Worm (Caenorhabditis elegans): ENCODE data around the gene mab-9.

mab-9 gene

ce11 chrII:495124-495523 lies 20.7 kb upstream of the mab-9 start, which contains the start of gene sms-5:
sms-5 (plus strand) TSS chrII:495424.
- no peak for TF ChIP-seq pat-9 (tag; optimal IDR thresholded peaks at IDR 0.05)
- no peak for TF ChIP-seq madf-2 (tag; optimal IDR thresholded peaks at IDR 0.05)
- TF ChIP-seq F13H6.1 (tag; optimal IDR thresholded peaks at IDR 0.05): no peak
- no peak for TF ChIP-seq lim-6 (tag; optimal IDR thresholded peaks at IDR 0.05)
- TF ChIP-seq hlh-6 (tag; optimal IDR thresholded peaks at IDR 0.05): no peak
- TF ChIP-seq ceh-31 (tag; optimal IDR thresholded peaks at IDR 0.05): no peak
- TF ChIP-seq ets-4 (tag; optimal IDR thresholded peaks at IDR 0.05): no peak
- TF ChIP-seq npax-4 (tag; optimal IDR thresholded peaks at IDR 0.05): no peak
- no peak for TF ChIP-seq nhr-232 (tag; optimal IDR thresholded peaks at IDR 0.05)
- no peak for TF ChIP-seq nhr-11 (tag; optimal IDR thresholded peaks at IDR 0.05)
- no peak for TF ChIP-seq pag-3 (tag; optimal IDR thresholded peaks at IDR 0.05; ENCODE audit: borderline replicate concordance)
- TF ChIP-seq fkh-6 (tag; optimal IDR thresholded peaks at IDR 0.05): no peak
- TF ChIP-seq ceh-48 (tag; optimal IDR thresholded peaks at IDR 0.05): no peak
- TF ChIP-seq K02D7.2 (tag; optimal IDR thresholded peaks at IDR 0.05): no peak

ce11 chrII:502638-503037 lies 13.2 kb upstream of the mab-9 start:
- TF ChIP-seq unc-55 (GFP tag; optimal IDR thresholded peaks at IDR 0.05): no peak

- no peak for TF ChIP-seq sdc-2 (tag; optimal IDR thresholded peaks at IDR 0.05)
- TF ChIP-seq ceh-34 (tag; optimal IDR thresholded peaks at IDR 0.05): no peak
- no peak for TF ChIP-seq unc-3 (GFP tag; conservative IDR thresholded peaks at IDR 0.05)
- TF ChIP-seq unc-3 (tag; optimal IDR thresholded peaks at IDR 0.05): no peak
- TF ChIP-seq elt-4 (tag; optimal IDR thresholded peaks at IDR 0.05): no peak
- no peak for TF ChIP-seq pat-9 (tag; optimal IDR thresholded peaks at IDR 0.05)
- TF ChIP-seq elt-2 (tag; optimal IDR thresholded peaks at IDR 0.05): peak; percentile 5
- no peak for TF ChIP-seq pros-1 (tag; optimal IDR thresholded peaks at IDR 0.05)
- TF ChIP-seq ama-1 (optimal IDR thresholded peaks at IDR 0.05): no peak
- TF ChIP-seq K09A11.1 (tag; optimal IDR thresholded peaks at IDR 0.05; ENCODE audit: insufficient read depth): no peak
- no peak for TF ChIP-seq unc-86 (tag; optimal IDR thresholded peaks at IDR 0.05)
- no peak for TF ChIP-seq gmeb-2 (tag; optimal IDR thresholded peaks at IDR 0.05)
- TF ChIP-seq nfya-1 (tag; optimal IDR thresholded peaks at IDR 0.05): peak; percentile 36
- no peak for TF ChIP-seq C38D4.7 (GFP tag; optimal IDR thresholded peaks at IDR 0.05)
- peak; percentile 46 for TF ChIP-seq unc-42 (tag; optimal IDR thresholded peaks at IDR 0.05)
- TF ChIP-seq pha-2 (tag; optimal IDR thresholded peaks at IDR 0.05): no peak
- TF ChIP-seq ceh-14 (tag; optimal IDR thresholded peaks at IDR 0.05): no peak
- no peak for TF ChIP-seq hlh-8 (tag; optimal IDR thresholded peaks at IDR 0.05)
- peak; percentile 25 for TF ChIP-seq ceh-31 (tag; optimal IDR thresholded peaks at IDR 0.05)
- no peak for TF ChIP-seq lin-11 (tag; optimal IDR thresholded peaks at IDR 0.05)
- peak; percentile 22 for TF ChIP-seq pax-1 (tag; optimal IDR thresholded peaks at IDR 0.05)
- TF ChIP-seq F13H6.1 (tag; optimal IDR thresholded peaks at IDR 0.05): no peak
Measured at ce11 chrII:506069-506468, 9.8 kb upstream of the mab-9 start.

ce11 chrII:508603-509002 lies 7.2 kb upstream of the mab-9 start:
- TF ChIP-seq T23F11.4 (GFP tag; optimal IDR thresholded peaks at IDR 0.05): no peak
- TF ChIP-seq hlh-30 (tag; optimal IDR thresholded peaks at IDR 0.05; ENCODE audit: insufficient read depth): no peak
- no peak for TF ChIP-seq ceh-6 (GFP tag; optimal IDR thresholded peaks at IDR 0.05)
- TF ChIP-seq syd-9 (tag; optimal IDR thresholded peaks at IDR 0.05): no peak
- no peak for TF ChIP-seq K09A11.1 (tag; optimal IDR thresholded peaks at IDR 0.05; ENCODE audit: insufficient read depth)
- no peak for TF ChIP-seq K02D7.2 (tag; optimal IDR thresholded peaks at IDR 0.05)
- TF ChIP-seq unc-3 (GFP tag; conservative IDR thresholded peaks at IDR 0.05): no peak
- no peak for TF ChIP-seq unc-3 (tag; optimal IDR thresholded peaks at IDR 0.05)
- TF ChIP-seq C38D4.7 (GFP tag; optimal IDR thresholded peaks at IDR 0.05): no peak
- no peak for TF ChIP-seq npax-4 (tag; optimal IDR thresholded peaks at IDR 0.05)
- no peak for TF ChIP-seq ceh-18 (tag; optimal IDR thresholded peaks at IDR 0.05)
- no peak for TF ChIP-seq mec-3 (tag; optimal IDR thresholded peaks at IDR 0.05; ENCODE audit: borderline replicate concordance)
- TF ChIP-seq dve-1 (tag; optimal IDR thresholded peaks at IDR 0.05): no peak

Measured in whole organism, late embryonic.